Worm (Caenorhabditis elegans) whole organism, L4/young adult: ENCODE data around the gene algn-11.

Experiments
- W03F9.2 ChIP-seq: fragments of 150-350 bp; optimal IDR thresholded peaks from 2 replicates; lab custom pipeline; 2014; ENCODE audit warnings: missing biosample characterization, missing genetic modification characterization
- dao-5 ChIP-seq: sonication (generic microtip); optimal IDR thresholded peaks from 2 replicates; lab custom pipeline; 2016; ENCODE audit warnings: missing genotype, missing genetic modification characterization, moderate library complexity, missing compliant biosample characterization
- him-1 ChIP-seq: sonication (generic microtip); optimal IDR thresholded peaks from 2 replicates; lab custom pipeline; 2016; ENCODE audit warnings: missing genotype, missing genetic modification reagents, missing genetic modification characterization, missing compliant biosample characterization

The algn-11 gene

ce11 chrIII:7310662-7311340, 20.4 kb upstream of the algn-11 start, which contains the start of the genes F56C9.6 and F56C9.3:
Gene F56C9.6, minus strand, starts transcription at chrIII:7310773.
Gene F56C9.3, plus strand, starts transcription at chrIII:7311290.
- TF ChIP-seq him-1 (tag; lab: Kevin White, UChicago) (no peak), W03F9.2 (tag; lab: Kevin White, UChicago) (no peak), dao-5 (no peak)

DNA sequence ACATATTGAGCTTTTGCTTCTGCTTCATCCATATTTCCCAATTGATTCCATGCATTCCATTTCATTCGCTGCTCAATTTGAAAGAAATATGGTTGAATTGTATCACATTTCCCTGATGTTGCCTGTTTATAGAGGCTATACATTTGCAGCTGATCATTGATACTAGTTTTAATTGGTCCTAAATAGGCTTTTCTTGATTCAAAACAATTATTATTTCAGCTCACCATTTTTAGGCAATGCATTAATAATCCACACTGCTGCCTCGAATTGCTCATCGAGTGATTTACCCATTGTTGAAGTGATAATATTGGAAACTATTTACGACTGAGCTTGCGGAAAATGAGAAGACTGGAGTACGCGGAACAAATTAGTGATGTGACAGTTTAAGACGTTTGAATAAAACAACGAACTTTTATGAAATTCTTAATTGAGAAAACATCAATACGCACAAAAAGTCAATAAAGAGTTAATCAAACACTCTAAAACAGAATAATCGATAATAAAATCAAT, 18.3 kb upstream of the algn-11 start, which contains the start of gene acbp-4:
acbp-4 (minus strand) TSS at position 510 of the 510 bp plus-strand sequence.
- no peak for TF ChIP-seq dao-5

DNA sequence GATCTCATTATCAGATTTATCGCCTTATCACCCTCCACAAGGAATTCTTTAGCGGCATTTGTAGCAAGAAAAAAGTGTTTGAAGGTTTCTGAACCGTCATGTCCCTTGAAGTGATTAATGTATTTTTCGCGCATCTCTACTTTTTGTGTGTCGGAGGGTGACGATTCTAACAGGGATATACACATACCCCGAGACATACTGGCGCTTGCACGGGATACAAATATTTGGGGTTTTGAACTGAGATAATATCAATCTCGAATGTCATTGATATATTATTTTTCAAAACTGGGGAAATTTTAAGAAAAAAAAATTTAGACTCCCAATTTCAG, 15.3 kb upstream of the algn-11 start:
- TF ChIP-seq dao-5 (no peak), him-1 (tag; lab: Kevin White, UChicago) (no peak), W03F9.2 (tag; lab: Kevin White, UChicago) (no peak)

- TF ChIP-seq dao-5 (no peak), him-1 (tag; lab: Kevin White, UChicago) (no peak), W03F9.2 (tag; lab: Kevin White, UChicago) (no peak)
Observed at ce11 chrIII:7304961-7305648, 14.7 kb upstream of the algn-11 start.

DNA sequence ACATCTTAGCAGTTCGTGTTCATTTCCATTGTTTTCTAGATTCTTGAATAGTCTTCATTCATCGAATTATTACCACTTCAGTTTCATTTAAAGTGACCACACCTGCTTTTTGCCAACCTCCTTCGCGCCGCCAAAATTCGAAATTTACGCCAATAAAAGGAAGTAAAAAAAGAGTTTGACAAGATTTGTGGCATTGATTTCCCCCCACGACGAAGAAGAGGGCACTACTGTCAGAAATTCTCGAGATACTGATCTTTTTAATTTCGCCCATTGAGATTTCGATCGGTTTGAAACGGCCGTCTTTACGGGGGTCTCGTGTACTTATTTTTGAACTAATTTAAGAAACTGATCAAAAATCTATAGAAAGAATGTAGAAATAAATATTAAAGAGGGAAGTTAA, 11.3 kb upstream of the algn-11 start:
- TF ChIP-seq him-1 (tag; lab: Kevin White, UChicago) (no peak), W03F9.2 (tag; lab: Kevin White, UChicago) (no peak), dao-5 (no peak)

DNA sequence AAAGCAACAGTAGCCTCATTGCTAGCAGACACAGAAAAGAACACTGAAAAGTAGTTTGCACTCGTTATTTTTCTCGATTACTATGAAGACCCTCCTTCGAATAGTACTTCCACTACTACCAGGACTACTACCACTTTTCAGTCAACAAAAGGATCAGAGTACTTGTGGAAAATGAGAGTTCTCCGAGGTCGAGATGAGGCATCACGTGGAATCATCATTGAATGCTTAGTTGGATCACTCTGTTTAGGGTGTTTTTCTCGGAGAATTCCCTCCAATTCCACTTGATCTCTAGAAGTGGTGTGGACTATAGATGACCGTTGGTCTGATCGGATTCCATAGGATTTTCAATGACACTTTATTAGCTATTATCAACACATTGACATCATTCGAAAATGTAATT, 10.4 kb upstream of the algn-11 start:
- TF ChIP-seq him-1 (tag; lab: Kevin White, UChicago): no peak
- no peak for TF ChIP-seq dao-5
- no peak for TF ChIP-seq W03F9.2 (tag; lab: Kevin White, UChicago)

- TF ChIP-seq W03F9.2 (tag; lab: Kevin White, UChicago) (no peak), dao-5 (no peak), him-1 (tag; lab: Kevin White, UChicago) (no peak)
Observed at ce11 chrIII:7300169-7300568, 9.8 kb upstream of the algn-11 start.

DNA sequence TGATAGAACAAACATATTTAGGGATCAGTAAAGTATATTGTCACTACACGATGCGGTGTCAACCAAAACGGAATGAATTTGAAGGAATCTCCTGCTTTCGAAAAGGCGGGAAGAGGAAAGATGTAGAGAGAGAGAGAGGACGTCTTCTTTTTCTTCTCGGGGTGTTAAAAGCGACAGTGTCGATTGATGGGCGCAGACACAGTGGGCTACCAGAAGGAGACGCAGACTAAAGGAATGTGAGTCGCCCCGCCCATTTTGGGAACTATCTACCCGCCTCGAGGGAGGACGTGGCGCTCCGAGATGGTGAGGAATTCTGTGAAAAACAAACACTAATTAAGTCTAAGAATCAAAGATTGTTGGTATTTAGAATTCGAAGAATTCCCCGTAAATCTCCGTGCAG, 9.1 kb upstream of the algn-11 start, which contains the start of the genes B0361.14 and B0361.9:
B0361.14 (minus strand) TSS at position 66 of the 400 bp plus-strand sequence.
B0361.9 (minus strand) TSS at position 166 of the 400 bp plus-strand sequence.
- TF ChIP-seq him-1 (tag; lab: Kevin White, UChicago) (no peak), dao-5 (no peak), W03F9.2 (tag; lab: Kevin White, UChicago) (no peak)

- TF ChIP-seq him-1 (tag; lab: Kevin White, UChicago) (no peak), W03F9.2 (tag; lab: Kevin White, UChicago) (no peak), dao-5 (no peak)
Observed at ce11 chrIII:7298045-7298444, 7.7 kb upstream of the algn-11 start.

DNA sequence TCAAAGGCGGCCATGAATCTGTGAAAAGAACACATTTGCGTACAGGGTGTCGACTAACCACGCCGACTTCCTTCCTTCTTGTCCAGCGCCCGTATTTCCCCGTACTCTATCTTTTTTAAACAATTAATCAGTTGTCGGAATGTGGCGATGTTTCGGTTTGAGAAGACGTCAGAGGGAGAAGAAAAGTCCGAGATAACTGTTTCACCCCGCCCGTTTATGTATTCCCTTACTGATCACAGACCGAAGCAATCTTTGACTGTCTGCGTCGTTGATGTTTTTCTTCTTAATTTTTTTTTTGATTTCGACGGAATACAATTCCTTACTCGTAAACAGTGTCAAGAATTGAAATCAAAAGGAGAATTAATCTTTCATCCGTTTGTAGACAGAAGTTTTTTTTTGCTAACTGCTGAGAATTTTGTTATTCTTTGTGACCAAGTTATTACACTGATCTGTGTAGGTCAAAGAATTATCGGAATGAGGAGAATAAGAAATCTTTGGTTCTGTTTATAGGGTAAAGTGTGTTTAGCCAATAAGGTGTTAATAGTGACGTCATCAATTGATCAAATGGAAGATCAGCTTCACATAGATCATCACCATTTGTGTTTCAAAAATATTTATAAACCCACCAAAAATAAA, 6.8 kb upstream of the algn-11 start:
- TF ChIP-seq him-1 (tag; lab: Kevin White, UChicago) (no peak), W03F9.2 (tag; lab: Kevin White, UChicago) (no peak), dao-5 (no peak)

DNA sequence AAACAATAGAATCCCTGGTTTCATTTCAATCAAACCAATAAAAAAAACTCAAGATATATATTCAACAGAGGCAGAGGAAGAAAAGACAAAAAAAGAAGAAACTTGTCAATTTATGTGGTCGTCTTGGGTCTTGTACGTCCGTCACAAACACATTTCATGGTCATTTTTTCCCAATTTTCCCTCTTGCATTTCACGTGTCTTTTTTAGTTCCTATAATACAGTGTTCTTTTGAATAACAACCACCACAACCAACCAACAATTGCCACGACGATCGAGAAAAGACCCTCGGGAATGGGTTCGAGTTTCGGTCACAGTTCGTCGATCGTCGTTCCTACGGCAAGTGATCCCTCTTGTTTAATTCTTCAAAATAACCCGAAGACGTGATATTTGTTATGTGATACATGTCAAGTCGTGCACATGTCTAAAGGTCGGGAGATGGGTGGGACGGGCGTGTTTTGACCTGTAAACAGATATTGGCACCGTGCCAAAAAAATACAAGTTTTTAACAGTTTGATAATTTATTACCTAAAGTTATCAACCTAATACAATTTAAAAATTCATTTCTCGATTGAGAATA, 5.8 kb upstream of the algn-11 start:
- TF ChIP-seq dao-5 (no peak), him-1 (tag; lab: Kevin White, UChicago) (no peak), W03F9.2 (tag; lab: Kevin White, UChicago) (no peak)

ce11 chrIII:7293075-7293684, 2.8 kb upstream of the algn-11 start, which contains the start of gene cwf-19L2:
Gene cwf-19L2, plus strand, starts transcription at chrIII:7293634.
- peak; percentile 27 for TF ChIP-seq W03F9.2 (tag; lab: Kevin White, UChicago)
- TF ChIP-seq dao-5: no peak
- TF ChIP-seq him-1 (tag; lab: Kevin White, UChicago): no peak

- TF ChIP-seq dao-5 (no peak), W03F9.2 (tag; lab: Kevin White, UChicago) (no peak), him-1 (tag; lab: Kevin White, UChicago) (no peak)
Observed at ce11 chrIII:7292569-7292968, 2.2 kb upstream of the algn-11 start.
